Worm (Caenorhabditis elegans) whole organism, early embryonic: ENCODE results near the gene ceh-62.

Source experiments
- ama-1 ChIP-seq: fragments of 150-350 bp; optimal IDR thresholded peaks from 2 replicates; lab custom pipeline; 2014
- ceh-13 ChIP-seq: fragments of 200-800 bp; sonication (Bioruptor generic); optimal IDR thresholded peaks from 2 replicates; lab custom pipeline; 2018; ENCODE audit warnings: mild to moderate bottlenecking, missing genetic modification characterization, missing compliant biosample characterization
- ceh-36 ChIP-seq: sonication (generic microtip); optimal IDR thresholded peaks from 2 replicates; lab custom pipeline; 2016; ENCODE audit warnings: missing genetic modification characterization, inconsistent platforms, missing compliant biosample characterization
- flt-1 ChIP-seq: fragments of 200-800 bp; sonication (Bioruptor generic); IDR thresholded peaks from 2 replicates; pipeline ENCODE4 v1.3.6; 2022; ENCODE audit warnings: missing genetic modification characterization, missing compliant biosample characterization
- hmbx-1 ChIP-seq: sonication (generic microtip); optimal IDR thresholded peaks from 2 replicates; lab custom pipeline; 2016; ENCODE audit warnings: mild to moderate bottlenecking, missing genetic modification characterization, missing compliant biosample characterization
- hmg-4 ChIP-seq: fragments of 200-800 bp; sonication (Bioruptor generic); optimal IDR thresholded peaks from 2 replicates; lab custom pipeline; 2018; ENCODE audit warnings: mild to moderate bottlenecking, missing genetic modification characterization, missing compliant biosample characterization
- hnd-1 ChIP-seq: sonication (generic microtip); optimal IDR thresholded peaks from 2 replicates; lab custom pipeline; 2016; ENCODE audit warnings: missing genetic modification characterization, missing compliant biosample characterization
- scrt-1 ChIP-seq: fragments of 200-800 bp; sonication (Bioruptor generic); IDR thresholded peaks from 2 replicates; pipeline ENCODE4 v1.3.6; 2022; ENCODE audit warnings: missing genetic modification characterization, missing compliant biosample characterization
- sea-1 ChIP-seq: fragments of 200-800 bp; sonication (Bioruptor generic); conservative IDR thresholded peaks from 2 replicates; pipeline ENCODE4 v1.3.6; 2022; ENCODE audit warnings: missing genetic modification characterization, missing compliant biosample characterization
- tbx-11 ChIP-seq: fragments of 200-800 bp; sonication (Bioruptor generic); IDR thresholded peaks from 2 replicates; pipeline ENCODE4 v1.3.6; 2022; ENCODE audit warnings: missing genetic modification characterization, missing compliant biosample characterization

DNA sequence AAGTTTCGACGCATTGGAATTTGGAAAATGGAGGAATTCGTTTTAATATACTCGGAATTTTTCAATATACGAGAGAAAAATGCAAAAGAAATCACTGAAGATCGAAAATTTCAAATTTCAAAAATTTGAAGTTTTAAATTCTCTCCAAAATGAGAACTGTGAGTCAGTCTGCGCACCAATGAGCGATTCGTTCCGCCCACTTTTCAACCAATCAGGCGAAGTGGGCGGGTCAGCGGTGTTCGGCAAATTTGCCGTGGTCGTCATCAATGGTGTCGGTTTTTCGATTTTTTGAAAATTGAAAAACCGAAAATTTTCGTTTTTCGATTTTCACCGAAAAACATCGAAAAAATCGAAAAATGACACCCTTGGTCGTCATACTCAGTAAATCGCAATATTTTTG lies 33.0 kb downstream of the ceh-62 start:
- TF ChIP-seq ceh-13 (GFP tag; lab: Kevin White, UChicago) (no peak), hmg-4 (GFP tag; lab: Kevin White, UChicago) (no peak), hmbx-1 (tag; lab: Kevin White, UChicago) (no peak), ama-1 (no peak), ceh-36 (tag; lab: Kevin White, UChicago) (no peak), hnd-1 (tag; lab: Kevin White, UChicago) (no peak), tbx-11 (no peak), sea-1 (GFP tag; lab: Robert Waterston, UW) (no peak), flt-1 (GFP tag; lab: Robert Waterston, UW) (no peak), scrt-1 (GFP tag; lab: Robert Waterston, UW) (no peak)
